Fruit fly (Drosophila melanogaster): Measurements from ENCODE around the gene CG31253.

CG31253 gene

DNA sequence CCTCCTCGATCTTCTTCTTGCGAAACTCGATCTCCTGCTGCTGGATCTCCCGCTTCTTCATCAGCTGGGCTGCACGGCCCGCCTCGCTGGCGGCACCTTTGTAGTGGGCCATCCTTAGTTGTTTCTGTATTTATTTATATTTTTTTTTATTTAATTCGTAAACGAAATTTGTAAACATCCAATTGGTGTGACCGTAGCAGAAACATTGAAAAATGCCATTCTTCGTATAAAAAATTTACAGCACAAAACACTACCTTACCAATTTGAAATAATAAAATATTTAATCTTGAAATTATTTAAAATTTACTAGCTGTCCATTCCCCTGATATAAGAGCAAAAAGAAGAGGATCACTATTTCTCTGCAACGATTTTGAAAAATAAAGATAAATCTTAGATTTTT, 39.5 kb downstream of the CG31253 start, which contains the start of gene CG12259 (continued):
- TF ChIP-seq CG6854 (GFP tag; optimal IDR thresholded peaks at IDR 0.05) (no peak), z (GFP tag; IDR thresholded peaks at IDR 0.05) (no peak), CG2120 (GFP tag; optimal IDR thresholded peaks at IDR 0.05) (no peak), YL-1 (GFP tag; optimal IDR thresholded peaks at IDR 0.05) (peak; percentile 13), CG5180 (GFP tag; optimal IDR thresholded peaks at IDR 0.05) (no peak), CG2129 (GFP tag; IDR thresholded peaks at IDR 0.05; ENCODE audit: partially characterized antibody) (no peak), gcm2 (GFP tag; optimal IDR thresholded peaks at IDR 0.05) (no peak), Hr51 (GFP tag; optimal IDR thresholded peaks at IDR 0.05) (no peak), dm (GFP tag; optimal IDR thresholded peaks at IDR 0.05) (no peak), CG7987 (GFP tag; optimal IDR thresholded peaks at IDR 0.05) (no peak), vnd (GFP tag; IDR thresholded peaks at IDR 0.05; ENCODE audit: partially characterized antibody) (no peak), NK7.1 (GFP tag; optimal IDR thresholded peaks at IDR 0.05) (no peak), mld (GFP tag; IDR thresholded peaks at IDR 0.05; ENCODE audit: partially characterized antibody) (no peak), CG8359 (GFP tag; optimal IDR thresholded peaks at IDR 0.05; ENCODE audit: borderline replicate concordance) (no peak), CG17385 (GFP tag; optimal IDR thresholded peaks at IDR 0.05) (peak; percentile 21), CG17361 (GFP tag; IDR thresholded peaks at IDR 0.05) (peak; percentile 27; the same call in 1 of the 3 replicates), cato (GFP tag; optimal IDR thresholded peaks at IDR 0.05; ENCODE audit: borderline replicate concordance) (no peak), CG7372 (GFP tag; IDR thresholded peaks at IDR 0.05) (no peak), MESR4 (GFP tag; optimal IDR thresholded peaks at IDR 0.05) (peak; percentile 25), yki (optimal IDR thresholded peaks at IDR 0.05) (no peak), ap (GFP tag; IDR thresholded peaks at IDR 0.05) (no peak), CG3407 (GFP tag; optimal IDR thresholded peaks at IDR 0.05) (no peak), p53 (GFP tag; optimal IDR thresholded peaks at IDR 0.05) (no peak), ind (GFP tag; optimal IDR thresholded peaks at IDR 0.05) (no peak), CG4328 (GFP tag; optimal IDR thresholded peaks at IDR 0.05) (no peak), HmgZ (tag; optimal IDR thresholded peaks at IDR 0.05) (no peak), Camta (GFP tag; optimal IDR thresholded peaks at IDR 0.05) (no peak), kah (GFP tag; optimal IDR thresholded peaks at IDR 0.05) (no peak), CG17612 (GFP tag; IDR thresholded peaks at IDR 0.05) (no peak), insv (GFP tag; optimal IDR thresholded peaks at IDR 0.05) (no peak), CG6654 (GFP tag; optimal IDR thresholded peaks at IDR 0.05) (no peak), Usf (GFP tag; optimal IDR thresholded peaks at IDR 0.05) (no peak), CG17829 (tag; optimal IDR thresholded peaks at IDR 0.05) (peak; percentile 14), Hr39 (optimal IDR thresholded peaks at IDR 0.05) (no peak), CG14441 (GFP tag; IDR thresholded peaks at IDR 0.05) (no peak), CG11504 (tag; optimal IDR thresholded peaks at IDR 0.05) (no peak), TFAM (GFP tag; optimal IDR thresholded peaks at IDR 0.05) (no peak), CG13424 (tag; optimal IDR thresholded peaks at IDR 0.05) (no peak), sr (GFP tag; IDR thresholded peaks at IDR 0.05) (no peak), trh (GFP tag; optimal IDR thresholded peaks at IDR 0.05) (no peak), CG5245 (GFP tag; optimal IDR thresholded peaks at IDR 0.05) (no peak), sens (GFP tag) (no peak), CG5953 (GFP tag; IDR thresholded peaks at IDR 0.05) (no peak), pzg (GFP tag; optimal IDR thresholded peaks at IDR 0.05) (peak; percentile 12), Sry-β (GFP tag; optimal IDR thresholded peaks at IDR 0.05) (peak; percentile 48), CG14014 (GFP tag; IDR thresholded peaks at IDR 0.05) (no peak), nerfin-1 (tag; optimal IDR thresholded peaks at IDR 0.05) (no peak), CG7928 (GFP tag; optimal IDR thresholded peaks at IDR 0.05) (no peak), trem (tag; optimal IDR thresholded peaks at IDR 0.05) (peak; percentile 43), CG17568 (GFP tag; optimal IDR thresholded peaks at IDR 0.05) (no peak), CG8944 (GFP tag; optimal IDR thresholded peaks at IDR 0.05) (no peak), pfk (GFP tag; optimal IDR thresholded peaks at IDR 0.05) (no peak)
